Worm (Caenorhabditis elegans) whole organism, L4 larva: ENCODE measurements around the gene B0222.5.

Source experiments
- F26F4.8 ChIP-seq: fragments of 200-800 bp; sonication (Bioruptor generic); conservative IDR thresholded peaks from 2 replicates; pipeline ENCODE4 v1.3.6; 2022; ENCODE audit warnings: missing genetic modification characterization, missing compliant biosample characterization
- F37D6.2 ChIP-seq: sonication (generic microtip); optimal IDR thresholded peaks from 2 replicates; lab custom pipeline; 2016; ENCODE audit warnings: mild to moderate bottlenecking, missing genetic modification characterization, missing compliant biosample characterization
- T20F7.1 ChIP-seq: fragments of 200-800 bp; sonication (Bioruptor generic); optimal IDR thresholded peaks from 2 replicates; lab custom pipeline; 2018; ENCODE audit warnings: mild to moderate bottlenecking, missing genetic modification characterization, missing compliant biosample characterization
- T26A8.4 ChIP-seq: fragments of 200-800 bp; sonication (Bioruptor generic); IDR thresholded peaks from 2 replicates; pipeline ENCODE4 v1.3.6; 2022; ENCODE audit warnings: missing genetic modification characterization, missing compliant biosample characterization
- aly-2 ChIP-seq: sonication (generic microtip); optimal IDR thresholded peaks from 2 replicates; lab custom pipeline; 2018; ENCODE audit warnings: missing biosample characterization, missing genetic modification characterization
- ama-1 ChIP-seq: fragments of 150-350 bp; optimal IDR thresholded peaks from 2 replicates; lab custom pipeline; 2014; ENCODE audit warnings: inconsistent platforms, mixed read lengths
- ceh-20 ChIP-seq: fragments of 200-800 bp; sonication (Bioruptor generic); IDR thresholded peaks from 2 replicates; pipeline ENCODE4 v1.3.6; 2022; ENCODE audit warnings: missing genetic modification reagents, missing genetic modification characterization, missing compliant biosample characterization
- ceh-28 ChIP-seq: fragments of 150-350 bp; optimal IDR thresholded peaks from 2 replicates; lab custom pipeline; 2014; ENCODE audit warnings: missing biosample characterization, missing genetic modification reagents, missing genetic modification characterization
- ceh-32 ChIP-seq: sonication (generic microtip); optimal IDR thresholded peaks from 2 replicates; lab custom pipeline; 2016; ENCODE audit warnings: mild to moderate bottlenecking, missing genetic modification characterization, missing compliant biosample characterization; ENCODE audit not compliant: poor library complexity
- ceh-44 ChIP-seq: fragments of 200-800 bp; sonication (Bioruptor generic); IDR thresholded peaks from 2 replicates; pipeline ENCODE4 v1.3.6; 2022; ENCODE audit warnings: missing genetic modification reagents, missing genetic modification characterization, missing compliant biosample characterization
- cey-2 ChIP-seq: sonication (generic microtip); optimal IDR thresholded peaks from 3 replicates; lab custom pipeline; 2017; ENCODE audit warnings: missing genetic modification characterization, mild to moderate bottlenecking, missing compliant biosample characterization, antibody characterized with exemption, borderline replicate concordance; ENCODE audit not compliant: insufficient read depth
- ctbp-1 ChIP-seq: fragments of 200-800 bp; sonication (Bioruptor generic); IDR thresholded peaks from 2 replicates; pipeline ENCODE4 v1.3.6; 2022; ENCODE audit warnings: missing genetic modification reagents, missing genetic modification characterization, missing compliant biosample characterization
- dmd-6 ChIP-seq: fragments of 200-800 bp; sonication (Bioruptor generic); IDR thresholded peaks from 2 replicates; pipeline ENCODE4 v1.3.6; 2022; ENCODE audit warnings: missing genetic modification reagents, missing genetic modification characterization, missing compliant biosample characterization
- duxl-1 ChIP-seq: sonication (generic microtip); optimal IDR thresholded peaks from 2 replicates; lab custom pipeline; 2016; ENCODE audit warnings: mild to moderate bottlenecking, missing genetic modification characterization, moderate library complexity, missing compliant biosample characterization; ENCODE audit not compliant: poor library complexity
- dve-1 ChIP-seq: sonication (generic microtip); optimal IDR thresholded peaks from 2 replicates; lab custom pipeline; 2017; ENCODE audit warnings: antibody characterized with exemption, mild to moderate bottlenecking, missing genetic modification characterization, missing compliant biosample characterization; ENCODE audit not compliant: insufficient read depth
- gei-8 ChIP-seq: fragments of 200-800 bp; sonication (Bioruptor generic); optimal IDR thresholded peaks from 2 replicates; lab custom pipeline; 2018; ENCODE audit warnings: mild to moderate bottlenecking, missing genetic modification characterization, missing compliant biosample characterization
- hif-1 ChIP-seq, 2 experiments: sonication (generic microtip); optimal IDR thresholded peaks; 2 replicates each; lab custom pipeline; 2016 to 2017; ENCODE audit warnings: missing compliant biosample characterization in 2 of 2, missing genetic modification characterization in 2 of 2, missing genetic modification reagents in 2 of 2, missing genotype in 2 of 2, mild to moderate bottlenecking in 1 of 2
- hlh-11 ChIP-seq: fragments of 200-800 bp; sonication (Bioruptor generic); optimal IDR thresholded peaks from 2 replicates; lab custom pipeline; 2018; ENCODE audit warnings: mild to moderate bottlenecking, missing genetic modification characterization, missing compliant biosample characterization
- hlh-30 ChIP-seq: sonication (generic microtip); optimal IDR thresholded peaks from 2 replicates; lab custom pipeline; 2017; ENCODE audit warnings: antibody characterized with exemption, mild to moderate bottlenecking, missing genetic modification characterization, missing compliant biosample characterization; ENCODE audit not compliant: insufficient read depth
- hmg-1.1 ChIP-seq: fragments of 200-800 bp; sonication (Bioruptor generic); IDR thresholded peaks from 2 replicates; pipeline ENCODE4 v1.3.6; 2022; ENCODE audit warnings: missing genetic modification reagents, missing genetic modification characterization, missing compliant biosample characterization
- lin-13 ChIP-seq: fragments of 150-350 bp; optimal IDR thresholded peaks from 2 replicates; lab custom pipeline; 2014; ENCODE audit warnings: missing biosample characterization, missing genetic modification reagents, missing genetic modification characterization
- lin-15B ChIP-seq: fragments of 150-350 bp; sonication (generic microtip); optimal IDR thresholded peaks from 3 replicates; lab custom pipeline; 2014; ENCODE audit warnings: missing biosample characterization, missing genetic modification characterization
- lin-29 ChIP-seq: fragments of 200-800 bp; sonication (Bioruptor generic); IDR thresholded peaks from 2 replicates; pipeline ENCODE4 v1.3.6; 2022; ENCODE audit warnings: missing genetic modification reagents, missing genetic modification characterization, missing compliant biosample characterization
- lir-3 ChIP-seq: sonication (generic microtip); optimal IDR thresholded peaks from 2 replicates; lab custom pipeline; 2016; ENCODE audit warnings: mild to moderate bottlenecking, missing genetic modification characterization, missing compliant biosample characterization
- lsy-2 ChIP-seq, 2 experiments: fragments of 150-350 bp in 1 of 2; sonication (generic microtip) in 1 of 2; optimal IDR thresholded peaks; 2 replicates each; lab custom pipeline; 2014 to 2017; ENCODE audit warnings: missing biosample characterization in 2 of 2, missing genetic modification characterization in 2 of 2
- madf-5 ChIP-seq, 2 experiments: fragments of 200-800 bp; sonication (Bioruptor generic); IDR thresholded peaks; 2 replicates each; pipeline ENCODE4 v1.3.6; 2022; ENCODE audit warnings: missing compliant biosample characterization in 2 of 2, missing genetic modification characterization in 2 of 2
- mep-1 ChIP-seq: fragments of 150-350 bp; sonication (generic microtip); optimal IDR thresholded peaks from 3 replicates; lab custom pipeline; 2014; ENCODE audit warnings: missing biosample characterization, missing genetic modification characterization
- mxl-2 ChIP-seq: fragments of 200-800 bp; sonication (Bioruptor generic); conservative IDR thresholded peaks from 2 replicates; pipeline ENCODE4 v1.3.6; 2022; ENCODE audit warnings: missing genetic modification reagents, missing genetic modification characterization, missing compliant biosample characterization
- nhr-11 ChIP-seq: fragments of 150-350 bp; optimal IDR thresholded peaks from 2 replicates; lab custom pipeline; 2014; ENCODE audit warnings: missing biosample characterization, missing genetic modification characterization
- nhr-25 ChIP-seq: sonication (generic microtip); optimal IDR thresholded peaks from 2 replicates; lab custom pipeline; 2017; ENCODE audit warnings: missing genetic modification characterization, mild to moderate bottlenecking, missing compliant biosample characterization, antibody characterized with exemption, moderate library complexity, borderline replicate concordance; ENCODE audit not compliant: insufficient read depth
- nhr-28 ChIP-seq: fragments of 150-350 bp; optimal IDR thresholded peaks from 2 replicates; lab custom pipeline; 2014; ENCODE audit warnings: missing biosample characterization, missing genetic modification characterization
- nhr-41 ChIP-seq: fragments of 200-800 bp; sonication (Bioruptor generic); IDR thresholded peaks from 2 replicates; pipeline ENCODE4 v1.3.6; 2022; ENCODE audit warnings: missing genetic modification reagents, missing genetic modification characterization, missing compliant biosample characterization
- nhr-42 ChIP-seq: fragments of 200-800 bp; sonication (Bioruptor generic); IDR thresholded peaks from 2 replicates; pipeline ENCODE4 v1.3.6; 2022; ENCODE audit warnings: missing genetic modification characterization, missing compliant biosample characterization
- nhr-77 ChIP-seq: fragments of 150-350 bp; optimal IDR thresholded peaks from 2 replicates; lab custom pipeline; 2014; ENCODE audit warnings: missing biosample characterization, missing genetic modification characterization
- skn-1 ChIP-seq: fragments of 150-350 bp; optimal IDR thresholded peaks from 2 replicates; lab custom pipeline; 2014; ENCODE audit warnings: missing biosample characterization, missing genetic modification characterization
- snpc-1.2 ChIP-seq: fragments of 200-800 bp; sonication (Bioruptor generic); IDR thresholded peaks from 2 replicates; pipeline ENCODE4 v1.3.6; 2022; ENCODE audit warnings: missing genetic modification reagents, missing genetic modification characterization, missing compliant biosample characterization
- snpc-4 ChIP-seq: fragments of 150-350 bp; optimal IDR thresholded peaks from 2 replicates; lab custom pipeline; 2014; ENCODE audit warnings: missing biosample characterization, missing genetic modification characterization
- spr-1 ChIP-seq: sonication (generic microtip); optimal IDR thresholded peaks from 2 replicates; lab custom pipeline; 2016; ENCODE audit warnings: mild to moderate bottlenecking, missing genetic modification characterization, missing compliant biosample characterization
- unc-62 ChIP-seq, 3 experiments: fragments of 150-350 bp in 1 of 3; sonication (generic microtip); optimal IDR thresholded peaks in 2 of 3; peaks in 1 of 3; 1 replicate in 1 of 3; 2 replicates in 2 of 3; lab custom pipeline; 2014 to 2017; ENCODE audit warnings: missing biosample characterization in 3 of 3, missing genetic modification characterization in 3 of 3, missing genetic modification reagents in 3 of 3, missing genotype in 1 of 3
- ztf-7 ChIP-seq: fragments of 150-350 bp; optimal IDR thresholded peaks from 2 replicates; lab custom pipeline; 2014; ENCODE audit warnings: missing biosample characterization, missing genetic modification characterization

Gene B0222.5

DNA sequence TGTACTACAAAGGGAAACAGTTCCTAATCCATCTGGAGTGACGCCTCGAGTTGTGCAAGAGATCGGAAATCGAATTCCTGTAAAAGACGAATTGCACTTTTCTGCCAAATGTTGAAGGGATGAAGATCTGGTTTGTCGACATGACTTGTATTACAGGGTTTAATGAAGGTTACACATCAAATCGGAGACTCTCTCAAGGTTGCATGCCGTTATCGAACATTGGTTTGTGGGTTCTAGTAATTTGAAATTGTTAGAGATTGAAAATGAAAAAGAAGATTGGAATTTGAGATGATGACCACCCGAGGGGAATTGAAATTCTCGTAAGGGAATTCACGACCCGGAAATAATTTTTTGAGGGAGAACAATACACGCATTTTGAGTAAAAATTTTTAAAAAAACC lies 11.6 kb upstream of the B0222.5 start (continued):
- no peak for TF ChIP-seq ceh-44 (GFP tag; lab: Robert Waterston, UW)
- TF ChIP-seq spr-1 (tag; lab: Kevin White, UChicago) = no peak
- TF ChIP-seq T26A8.4 (GFP tag; lab: Robert Waterston, UW) = no peak

DNA sequence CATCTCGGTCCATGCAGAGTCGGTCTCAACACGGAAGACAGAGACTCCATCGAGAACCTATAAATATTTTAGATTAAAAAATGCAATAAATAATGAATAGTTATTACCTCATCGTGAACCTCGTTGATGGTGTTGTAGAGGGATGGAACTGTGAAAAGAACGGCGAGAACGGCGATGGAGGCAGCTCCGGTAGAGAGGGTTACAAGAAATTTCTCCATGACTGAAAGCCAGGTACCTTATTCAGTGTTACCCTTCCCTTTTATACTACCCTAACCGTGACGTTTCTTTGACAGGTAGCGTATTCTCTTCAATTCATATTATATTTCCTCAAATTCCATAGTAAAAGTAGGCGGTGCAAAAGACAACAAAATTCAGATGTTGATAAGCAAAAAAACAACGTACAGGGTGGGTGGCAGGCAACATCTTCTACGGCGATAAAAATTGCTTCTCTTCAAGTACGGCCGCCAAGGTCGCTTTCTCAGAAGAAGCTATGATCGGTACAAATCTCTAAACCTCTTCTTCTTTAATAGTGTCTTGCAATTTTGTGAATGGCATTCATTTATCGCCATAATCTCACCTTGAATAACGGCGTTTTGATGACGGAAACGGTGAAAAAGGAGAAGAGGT lies 10.5 kb upstream of the B0222.5 start, which contains the start of gene col-10:
Gene col-10 (minus strand): TSS at position 235 of the 627 bp plus-strand sequence.
- TF ChIP-seq nhr-11 (tag; lab: Kevin White, UChicago) (no peak), ztf-7 (tag; lab: Kevin White, UChicago) (no peak), hif-1 (tag; optimal IDR thresholded peaks at IDR 0.05; lab: Kevin White, UChicago) (no peak), T26A8.4 (GFP tag; lab: Robert Waterston, UW) (0 out of 2 replicates have a peak, but pooled peaks have one; percentile 33), ceh-32 (no peak), spr-1 (tag; lab: Kevin White, UChicago) (no peak), nhr-25 (tag; lab: Kevin White, UChicago) (peak; percentile 76), dmd-6 (GFP tag; lab: Robert Waterston, UW) (no peak), ceh-20 (GFP tag; lab: Robert Waterston, UW) (no peak), lin-13 (no peak), aly-2 (tag; lab: Kevin White, UChicago) (no peak), lsy-2 (tag; optimal IDR thresholded peaks at IDR 0.05; lab: Kevin White, UChicago) (no peak), nhr-77 (tag; lab: Kevin White, UChicago) (no peak), mxl-2 (GFP tag; lab: Robert Waterston, UW) (no peak), cey-2 (tag; lab: Kevin White, UChicago) (no peak), ama-1 (lab: Kevin White, UChicago) (peak; percentile 95), gei-8 (GFP tag; lab: Kevin White, UChicago) (no peak), hmg-1.1 (GFP tag; lab: Robert Waterston, UW) (no peak), ctbp-1 (no peak), snpc-1.2 (GFP tag; lab: Robert Waterston, UW) (peak; percentile 35; the same call in 1 of the 2 replicates), snpc-4 (tag; lab: Kevin White, UChicago) (no peak), F26F4.8 (no peak), lin-15B (no peak), T20F7.1 (no peak), madf-5 (GFP tag; IDR thresholded peaks at IDR 0.05; lab: Robert Waterston, UW) (no peak), hlh-11 (tag; lab: Kevin White, UChicago) (peak; percentile 6), duxl-1 (no peak), lin-29 (GFP tag; lab: Robert Waterston, UW) (no peak), dve-1 (no peak), skn-1 (tag; lab: Kevin White, UChicago) (no peak), ceh-28 (no peak), unc-62 (GFP tag; optimal IDR thresholded peaks at IDR 0.05 in 1 of 2; lab: Kevin White, UChicago) (peak in 1 of 2 experiments; percentile 66), unc-62 (tag; optimal IDR thresholded peaks at IDR 0.05; lab: Kevin White, UChicago) (no peak), lir-3 (no peak), nhr-42 (GFP tag; lab: Robert Waterston, UW) (0 out of 2 replicates have a peak, but pooled peaks have one; percentile 18), F37D6.2 (tag; lab: Kevin White, UChicago) (no peak), hlh-30 (no peak), nhr-28 (tag; lab: Kevin White, UChicago) (peak; percentile 41), mep-1 (peak; percentile 3), nhr-41 (GFP tag; lab: Robert Waterston, UW) (no peak)
